Worm (Caenorhabditis elegans) whole organism, late embryonic: Measurements from ENCODE around the gene Y47D7A.2.

Experiments
- elt-4 ChIP-seq: sonication (generic microtip); optimal IDR thresholded peaks from 2 replicates; lab custom pipeline; 2016; ENCODE audit warnings: missing genetic modification characterization, missing compliant biosample characterization
- eyg-1 ChIP-seq: sonication (generic microtip); optimal IDR thresholded peaks from 2 replicates; lab custom pipeline; 2016; ENCODE audit warnings: missing genotype, missing genetic modification characterization, missing compliant biosample characterization
- lin-11 ChIP-seq: fragments of 200-800 bp; sonication (Bioruptor generic); optimal IDR thresholded peaks from 2 replicates; lab custom pipeline; 2018; ENCODE audit warnings: mild to moderate bottlenecking, missing genetic modification characterization, missing compliant biosample characterization
- pqm-1 ChIP-seq: sonication (generic microtip); optimal IDR thresholded peaks from 2 replicates; lab custom pipeline; 2016; ENCODE audit warnings: missing genetic modification characterization, missing compliant biosample characterization
- unc-3 ChIP-seq, 2 experiments: fragments of 200-800 bp in 1 of 2; sonication (Bioruptor generic) in 1 of 2; sonication (generic microtip) in 1 of 2; conservative IDR thresholded peaks in 1 of 2; optimal IDR thresholded peaks in 1 of 2; 2 replicates each; pipeline versions ENCODE4 v1.3.6 to Lab custom; 2016 to 2022; ENCODE audit warnings: missing compliant biosample characterization in 2 of 2, missing genetic modification characterization in 2 of 2, missing genetic modification reagents in 1 of 2
- unc-42 ChIP-seq: sonication (generic microtip); optimal IDR thresholded peaks from 2 replicates; lab custom pipeline; 2016; ENCODE audit warnings: missing genotype, missing genetic modification characterization, missing compliant biosample characterization
- zip-5 ChIP-seq: sonication (generic microtip); optimal IDR thresholded peaks from 2 replicates; lab custom pipeline; 2016; ENCODE audit warnings: missing genetic modification characterization, missing compliant biosample characterization

- TF ChIP-seq zip-5 (no peak), unc-3 (GFP tag; conservative IDR thresholded peaks at IDR 0.05; lab: Robert Waterston, UW) (no peak), unc-3 (tag; optimal IDR thresholded peaks at IDR 0.05; lab: Kevin White, UChicago) (no peak), eyg-1 (tag; lab: Kevin White, UChicago) (no peak), elt-4 (tag; lab: Kevin White, UChicago) (no peak), unc-42 (no peak), pqm-1 (tag; lab: Kevin White, UChicago) (no peak), lin-11 (no peak)
These were observed 1.4 kb downstream of the Y47D7A.2 start, which contains the start of gene skr-14 for ce11 chrV:4421475-4421874.
